Worm (Caenorhabditis elegans) whole organism, L4/young adult: ENCODE results near the gene nhr-173.

Experiments used
- dao-5 ChIP-seq: sonication (generic microtip); optimal IDR thresholded peaks from 2 replicates; lab custom pipeline; 2016; ENCODE audit warnings: missing genotype, missing genetic modification characterization, moderate library complexity, missing compliant biosample characterization
- him-1 ChIP-seq: sonication (generic microtip); optimal IDR thresholded peaks from 2 replicates; lab custom pipeline; 2016; ENCODE audit warnings: missing genotype, missing genetic modification reagents, missing genetic modification characterization, missing compliant biosample characterization

DNA sequence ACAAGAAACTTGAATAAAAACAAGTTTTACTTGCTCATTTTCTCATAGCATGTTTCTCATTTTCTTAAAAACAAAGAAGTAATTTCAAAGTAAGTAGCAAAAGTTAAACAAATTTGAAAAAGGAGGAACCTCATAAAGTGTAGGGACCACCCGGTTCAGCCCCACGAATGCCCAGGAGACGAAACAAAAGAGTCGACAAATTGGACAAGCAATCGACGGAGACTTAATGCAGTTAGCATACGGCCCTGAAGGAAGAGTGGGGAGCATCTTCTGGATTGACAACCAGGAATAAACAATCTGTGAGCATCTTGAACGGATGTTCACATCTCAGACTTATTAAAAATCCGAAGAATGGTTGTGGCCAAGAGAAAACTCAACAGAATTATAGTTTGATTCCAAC lies 36.3 kb downstream of the nhr-173 start:
- TF ChIP-seq him-1 (tag; lab: Kevin White, UChicago) (no peak), dao-5 (no peak)
